Fruit fly (Drosophila melanogaster) whole organism, embryonic: ENCODE measurements around the gene SMSr.

ENCODE experiments used
- BEAF-32 ChIP-seq: fragments of 200-800 bp; sonication (Bioruptor generic); optimal IDR thresholded peaks from 3 replicates; lab custom pipeline; 2017; ENCODE audit warnings: missing biosample characterization, missing genetic modification characterization, mild to moderate bottlenecking, moderate library complexity, missing genetic modification reagents
- CG12236 ChIP-seq: fragments of 200-800 bp; sonication (Bioruptor generic); optimal IDR thresholded peaks from 2 replicates; lab custom pipeline; 2016; ENCODE audit warnings: missing biosample characterization, missing genetic modification characterization
- CG12769 ChIP-seq: fragments of 200-800 bp; sonication (Bioruptor generic); optimal IDR thresholded peaks from 2 replicates; lab custom pipeline; 2019; ENCODE audit warnings: missing biosample characterization, mild to moderate bottlenecking, missing genetic modification characterization, moderate library complexity
- CG14710 ChIP-seq: fragments of 200-800 bp; sonication (Bioruptor generic); optimal IDR thresholded peaks from 3 replicates; lab custom pipeline; 2019; ENCODE audit warnings: missing biosample characterization, mild to moderate bottlenecking, missing genetic modification characterization, moderate library complexity
- CG17328 ChIP-seq: fragments of 200-800 bp; sonication (Bioruptor generic); IDR thresholded peaks from 2 replicates; pipeline ENCODE4 v1.3.6; 2022; ENCODE audit warnings: missing biosample characterization, missing genetic modification characterization
- CG18011 ChIP-seq: fragments of 200-800 bp; sonication (Bioruptor generic); optimal IDR thresholded peaks from 2 replicates; lab custom pipeline; 2017; ENCODE audit warnings: missing biosample characterization, missing genetic modification characterization, mild to moderate bottlenecking, moderate library complexity, missing genotype
- CG18764 ChIP-seq: fragments of 200-800 bp; sonication (Bioruptor generic); optimal IDR thresholded peaks from 3 replicates; lab custom pipeline; 2016; ENCODE audit warnings: missing biosample characterization, missing genetic modification characterization
- CG2129 ChIP-seq: fragments of 200-800 bp; sonication (Bioruptor generic); IDR thresholded peaks from 2 replicates; pipeline ENCODE4 v1.3.6; 2022; ENCODE audit warnings: missing biosample characterization, missing genetic modification characterization; ENCODE audit not compliant: partially characterized antibody
- CG31441 ChIP-seq: fragments of 200-800 bp; sonication (Bioruptor generic); IDR thresholded peaks from 2 replicates; pipeline ENCODE4 v1.3.6; 2022; ENCODE audit warnings: missing biosample characterization, missing genetic modification characterization
- CG43689 ChIP-seq: fragments of 200-800 bp; sonication (Bioruptor generic); IDR thresholded peaks from 2 replicates; pipeline ENCODE4 v1.3.6; 2022; ENCODE audit warnings: missing biosample characterization, missing genetic modification characterization
- CG4820 ChIP-seq: fragments of 200-800 bp; sonication (Bioruptor generic); optimal IDR thresholded peaks from 3 replicates; lab custom pipeline; 2016; ENCODE audit warnings: missing biosample characterization, missing genetic modification characterization
- CG6683 ChIP-seq: fragments of 200-800 bp; sonication (Bioruptor generic); optimal IDR thresholded peaks from 2 replicates; lab custom pipeline; 2017; ENCODE audit warnings: missing biosample characterization, mild to moderate bottlenecking, missing genetic modification characterization, missing genetic modification reagents
- CG7556 ChIP-seq: fragments of 200-800 bp; sonication (Bioruptor generic); optimal IDR thresholded peaks from 2 replicates; lab custom pipeline; 2017; ENCODE audit warnings: missing biosample characterization, mild to moderate bottlenecking, missing genetic modification characterization
- CG7963 ChIP-seq: fragments of 200-800 bp; sonication (Bioruptor generic); IDR thresholded peaks from 3 replicates; pipeline ENCODE4 v1.3.6; 2022; ENCODE audit warnings: missing biosample characterization, missing genetic modification characterization; ENCODE audit not compliant: partially characterized antibody
- CG8765 ChIP-seq: fragments of 200-800 bp; sonication (Bioruptor generic); IDR thresholded peaks from 2 replicates; pipeline ENCODE4 v1.3.6; 2022; ENCODE audit warnings: missing biosample characterization, missing genetic modification characterization
- CG8924 ChIP-seq: fragments of 200-800 bp; optimal IDR thresholded peaks from 3 replicates; lab custom pipeline; 2019; ENCODE audit warnings: missing biosample characterization, mild to moderate bottlenecking, missing genetic modification characterization, moderate library complexity
- Doc2 ChIP-seq: fragments of 200-800 bp; sonication (Bioruptor generic); IDR thresholded peaks from 2 replicates; pipeline ENCODE4 v1.3.6; 2022; ENCODE audit warnings: missing biosample characterization, missing genetic modification characterization
- Ets65A ChIP-seq: fragments of 200-800 bp; sonication (Bioruptor generic); peaks from one replicate; lab custom pipeline; 2016; ENCODE audit warnings: missing biosample characterization, missing genetic modification characterization
- Fer3 ChIP-seq: fragments of 200-800 bp; sonication (Bioruptor generic); optimal IDR thresholded peaks from 2 replicates; lab custom pipeline; 2018; ENCODE audit warnings: missing biosample characterization, mild to moderate bottlenecking, missing genetic modification characterization, moderate library complexity
- Hr78 ChIP-seq, 2 experiments: fragments of 200-800 bp in 1 of 2; fragments of >200 bp in 1 of 2; sonication (Bioruptor generic) in 1 of 2; optimal IDR thresholded peaks; 2 replicates each; lab custom pipeline; 2017 to 2019; ENCODE audit warnings: missing biosample characterization in 2 of 2, missing genetic modification characterization in 2 of 2, mild to moderate bottlenecking in 1 of 2, moderate library complexity in 1 of 2
- NC2β ChIP-seq: fragments of 200-800 bp; sonication (Bioruptor generic); optimal IDR thresholded peaks from 2 replicates; lab custom pipeline; 2016; ENCODE audit warnings: missing biosample characterization, missing genetic modification characterization
- Nf-YA ChIP-seq: fragments of 200-800 bp; sonication (Bioruptor generic); IDR thresholded peaks from 2 replicates; pipeline ENCODE4 v1.3.6; 2022; ENCODE audit warnings: missing biosample characterization, missing genetic modification characterization
- Oli ChIP-seq: fragments of 200-800 bp; sonication (Bioruptor generic); optimal IDR thresholded peaks from 2 replicates; lab custom pipeline; 2018; ENCODE audit warnings: missing biosample characterization, mild to moderate bottlenecking, missing genetic modification characterization, moderate library complexity
- Six4 ChIP-seq: fragments of 200-800 bp; sonication (Bioruptor generic); optimal IDR thresholded peaks from 2 replicates; lab custom pipeline; 2016; ENCODE audit warnings: missing biosample characterization, missing genetic modification characterization
- Trl ChIP-seq, 3 experiments: fragments of >200 bp in 2 of 3; fragments of 200-800 bp in 1 of 3; sonication (Bioruptor generic) in 1 of 3; optimal IDR thresholded peaks; 2 replicates in 1 of 3; 3 replicates in 2 of 3; lab custom pipeline; 2016 to 2017; ENCODE audit warnings: missing biosample characterization in 1 of 3, missing genetic modification characterization in 1 of 3
- Vsx1 ChIP-seq: fragments of 200-800 bp; sonication (Bioruptor generic); optimal IDR thresholded peaks from 2 replicates; lab custom pipeline; 2017; ENCODE audit warnings: missing biosample characterization, mild to moderate bottlenecking, missing genetic modification characterization, missing genetic modification reagents
- Xrp1 ChIP-seq: fragments of 200-800 bp; sonication (Bioruptor generic); IDR thresholded peaks from 2 replicates; pipeline ENCODE4 v1.3.6; 2022; ENCODE audit warnings: missing biosample characterization, missing genetic modification characterization
- az2 ChIP-seq: fragments of 200-800 bp; sonication (Bioruptor generic); optimal IDR thresholded peaks from 3 replicates; lab custom pipeline; 2016; ENCODE audit warnings: missing biosample characterization, missing genetic modification characterization
- caup ChIP-seq: fragments of 200-800 bp; sonication (Bioruptor generic); optimal IDR thresholded peaks from 3 replicates; lab custom pipeline; 2017; ENCODE audit warnings: missing biosample characterization, mild to moderate bottlenecking, missing genetic modification characterization, moderate library complexity; ENCODE audit not compliant: severe bottlenecking
- cg ChIP-seq: fragments of 200-800 bp; sonication (Bioruptor generic); optimal IDR thresholded peaks from 3 replicates; lab custom pipeline; 2019; ENCODE audit warnings: missing biosample characterization, mild to moderate bottlenecking, missing genetic modification characterization, moderate library complexity
- cwo ChIP-seq: fragments of 200-800 bp; sonication (Bioruptor generic); optimal IDR thresholded peaks from 3 replicates; lab custom pipeline; 2017; ENCODE audit warnings: missing biosample characterization, missing genetic modification characterization, mild to moderate bottlenecking, moderate library complexity, missing genetic modification reagents
- dimm ChIP-seq: fragments of 200-800 bp; sonication (Bioruptor generic); IDR thresholded peaks from 2 replicates; pipeline ENCODE4 v1.3.6; 2022; ENCODE audit warnings: missing biosample characterization, missing genetic modification characterization
- ems ChIP-seq: fragments of 200-800 bp; sonication (Bioruptor generic); optimal IDR thresholded peaks from 3 replicates; lab custom pipeline; 2016; ENCODE audit warnings: missing biosample characterization, missing genetic modification characterization
- fru ChIP-seq: fragments of >200 bp; optimal IDR thresholded peaks from 2 replicates; lab custom pipeline; 2017
- fu2 ChIP-seq: fragments of 200-800 bp; sonication (Bioruptor generic); optimal IDR thresholded peaks from 2 replicates; lab custom pipeline; 2016; ENCODE audit warnings: missing biosample characterization, missing genetic modification characterization
- grau ChIP-seq: fragments of 200-800 bp; optimal IDR thresholded peaks from 3 replicates; lab custom pipeline; 2019; ENCODE audit warnings: missing biosample characterization, mild to moderate bottlenecking, missing genetic modification characterization, moderate library complexity
- gsb ChIP-seq: fragments of 200-800 bp; sonication (Bioruptor generic); IDR thresholded peaks from 2 replicates; pipeline ENCODE4 v1.3.6; 2022; ENCODE audit warnings: missing biosample characterization, missing genetic modification characterization
- hbn ChIP-seq: fragments of 200-800 bp; sonication (Bioruptor generic); IDR thresholded peaks from 2 replicates; pipeline ENCODE4 v1.3.6; 2022; ENCODE audit warnings: missing biosample characterization, missing genetic modification characterization; ENCODE audit not compliant: partially characterized antibody
- knrl ChIP-seq: fragments of 200-800 bp; sonication (Bioruptor generic); IDR thresholded peaks from 3 replicates; pipeline ENCODE4 v1.3.6; 2022; ENCODE audit warnings: missing biosample characterization, missing genetic modification characterization; ENCODE audit not compliant: partially characterized antibody
- maf-S ChIP-seq: fragments of 200-800 bp; sonication (Bioruptor generic); optimal IDR thresholded peaks from 2 replicates; lab custom pipeline; 2016; ENCODE audit warnings: missing biosample characterization, missing genetic modification characterization
- mld ChIP-seq: fragments of 200-800 bp; sonication (Bioruptor generic); IDR thresholded peaks from 3 replicates; pipeline ENCODE4 v1.3.6; 2022; ENCODE audit warnings: missing biosample characterization, missing genetic modification characterization; ENCODE audit not compliant: partially characterized antibody
- nmo ChIP-seq: fragments of 200-800 bp; sonication (Bioruptor generic); optimal IDR thresholded peaks from 2 replicates; lab custom pipeline; 2018; ENCODE audit warnings: missing biosample characterization, mild to moderate bottlenecking, missing genetic modification characterization, moderate library complexity
- peb ChIP-seq: fragments of 200-800 bp; sonication (Bioruptor generic); IDR thresholded peaks from 2 replicates; pipeline ENCODE4 v1.3.6; 2022; ENCODE audit warnings: missing biosample characterization, missing genetic modification characterization
- pros ChIP-seq: fragments of 200-800 bp; sonication (Bioruptor generic); optimal IDR thresholded peaks from 3 replicates; lab custom pipeline; 2019; ENCODE audit warnings: missing biosample characterization, mild to moderate bottlenecking, missing genetic modification characterization, moderate library complexity
- pum ChIP-seq: fragments of 200-800 bp; sonication (Bioruptor generic); optimal IDR thresholded peaks from 2 replicates; lab custom pipeline; 2016; ENCODE audit warnings: missing biosample characterization, missing genetic modification characterization
- scrt ChIP-seq: fragments of 200-800 bp; sonication (Bioruptor generic); optimal IDR thresholded peaks from 2 replicates; lab custom pipeline; 2018; ENCODE audit warnings: missing biosample characterization, mild to moderate bottlenecking, missing genetic modification characterization, moderate library complexity
- seq ChIP-seq: fragments of 200-800 bp; sonication (Bioruptor generic); IDR thresholded peaks from 2 replicates; pipeline ENCODE4 v1.3.6; 2022; ENCODE audit warnings: missing biosample characterization, missing genetic modification characterization
- stwl ChIP-seq: fragments of 200-800 bp; sonication (Bioruptor generic); optimal IDR thresholded peaks from 3 replicates; lab custom pipeline; 2018; ENCODE audit warnings: missing biosample characterization, mild to moderate bottlenecking, missing genetic modification characterization, moderate library complexity
- vfl ChIP-seq: fragments of 200-800 bp; sonication (Bioruptor generic); optimal IDR thresholded peaks from 2 replicates; lab custom pipeline; 2016; ENCODE audit warnings: missing biosample characterization, missing genetic modification characterization

SMSr gene

dm6 chr3L:7347984-7348631 lies 33.2 kb downstream of the SMSr start, which contains the start of the genes Srp19 and qm (continued):
- TF ChIP-seq CG4820 (GFP tag; lab: Kevin White, UChicago) (peak; percentile 6), Six4 (GFP tag; lab: Kevin White, UChicago) (no peak), CG31441 (GFP tag; lab: Robert Waterston, UW) (peak; percentile 50; the same call in 1 of the 2 replicates), CG12769 (peak; percentile 24), caup (GFP tag; lab: Kevin White, UChicago) (peak; percentile 22), cwo (GFP tag; lab: Kevin White, UChicago) (peak; percentile 36), scrt (no peak), CG18011 (GFP tag; lab: Kevin White, UChicago) (no peak), ems (GFP tag; lab: Kevin White, UChicago) (peak; percentile 61), knrl (GFP tag; lab: Robert Waterston, UW) (peak; percentile 92), CG12236 (GFP tag; lab: Kevin White, UChicago) (no peak), fu2 (GFP tag; lab: Kevin White, UChicago) (peak; percentile 4), vfl (peak; percentile 54), Doc2 (GFP tag; lab: Robert Waterston, UW) (no peak), grau (tag; lab: Kevin White, UChicago) (peak; percentile 20), Ets65A (GFP tag; lab: Kevin White, UChicago) (peak; percentile 97), Oli (tag; lab: Kevin White, UChicago) (peak; percentile 5), fru (lab: Kevin White, UChicago) (no peak), seq (no peak), gsb (no peak), CG18764 (GFP tag; lab: Kevin White, UChicago) (no peak), CG43689 (no peak), pros (GFP tag; lab: Kevin White, UChicago) (peak; percentile 26), Trl (optimal IDR thresholded peaks at IDR 0.05; lab: Kevin White, UChicago) (no peak), Trl (GFP tag; optimal IDR thresholded peaks at IDR 0.05; lab: Kevin White, UChicago) (peak; percentile 70), CG8924 (tag; lab: Kevin White, UChicago) (peak; percentile 46), CG7556 (GFP tag; lab: Kevin White, UChicago) (peak; percentile 56), Vsx1 (GFP tag; lab: Kevin White, UChicago) (no peak), mld (GFP tag; lab: Robert Waterston, UW) (peak; percentile 59; the same call in 2 of the 3 replicates), Hr78 (GFP tag; optimal IDR thresholded peaks at IDR 0.05; lab: Kevin White, UChicago) (peak in 1 of 2 experiments; percentile 96), CG6683 (GFP tag; lab: Kevin White, UChicago) (no peak), peb (GFP tag; lab: Robert Waterston, UW) (no peak), dimm (no peak), Xrp1 (GFP tag; lab: Robert Waterston, UW) (peak; percentile 44; the same call in 1 of the 2 replicates), CG17328 (GFP tag; lab: Robert Waterston, UW) (no peak), pum (GFP tag; lab: Kevin White, UChicago) (peak; percentile 57), CG7963 (GFP tag; lab: Robert Waterston, UW) (no peak; the same call in 2 of the 3 replicates), stwl (peak; percentile 20), BEAF-32 (GFP tag; lab: Kevin White, UChicago) (peak; percentile 95), cg (GFP tag; lab: Kevin White, UChicago) (no peak), az2 (GFP tag; lab: Kevin White, UChicago) (peak; percentile 47), CG14710 (tag; lab: Kevin White, UChicago) (peak; percentile 60), nmo (GFP tag; lab: Kevin White, UChicago) (peak; percentile 60), CG2129 (GFP tag; lab: Robert Waterston, UW) (peak; percentile 59; the same call in 1 of the 2 replicates), NC2β (GFP tag; lab: Kevin White, UChicago) (no peak), hbn (GFP tag; lab: Robert Waterston, UW) (peak; percentile 72), maf-S (GFP tag; lab: Kevin White, UChicago) (peak; percentile 61), CG8765 (GFP tag; lab: Robert Waterston, UW) (no peak), Nf-YA (no peak), Fer3 (tag; lab: Kevin White, UChicago) (peak; percentile 26)
